Worm (Caenorhabditis elegans) whole organism, mixed stage, embryonic: ENCODE data around the gene srbc-24.

Experiments used
- hlh-1 ChIP-seq: fragments of 150-350 bp; optimal IDR thresholded peaks from 2 replicates; lab custom pipeline; 2014; ENCODE audit warnings: missing biosample characterization, missing genetic modification reagents, missing genetic modification characterization
- mab-5 ChIP-seq: fragments of 150-350 bp; optimal IDR thresholded peaks from 2 replicates; lab custom pipeline; 2014; ENCODE audit warnings: missing biosample characterization, missing genetic modification characterization
- mls-2 ChIP-seq: sonication (generic microtip); optimal IDR thresholded peaks from 2 replicates; lab custom pipeline; 2016; ENCODE audit warnings: mild to moderate bottlenecking, missing genetic modification characterization, moderate library complexity, missing compliant biosample characterization
- nhr-2 ChIP-seq: fragments of 150-350 bp; optimal IDR thresholded peaks from 2 replicates; lab custom pipeline; 2014; ENCODE audit warnings: missing biosample characterization, missing genetic modification characterization
- nhr-237 ChIP-seq: fragments of 150-350 bp; optimal IDR thresholded peaks from 2 replicates; lab custom pipeline; 2014; ENCODE audit warnings: missing biosample characterization, missing genetic modification characterization
- nhr-28 ChIP-seq: fragments of 150-350 bp; optimal IDR thresholded peaks from 2 replicates; lab custom pipeline; 2014; ENCODE audit warnings: missing biosample characterization, missing genetic modification characterization
- pha-4 ChIP-seq: fragments of 150-350 bp; optimal IDR thresholded peaks from 2 replicates; lab custom pipeline; 2018; ENCODE audit warnings: missing biosample characterization, missing genetic modification reagents, missing genetic modification characterization
- snpc-4 ChIP-seq: fragments of 150-350 bp; optimal IDR thresholded peaks from 2 replicates; lab custom pipeline; 2014; ENCODE audit warnings: missing biosample characterization, missing genetic modification characterization
- sptf-1 ChIP-seq: sonication (generic microtip); optimal IDR thresholded peaks from 2 replicates; lab custom pipeline; 2017; ENCODE audit warnings: mild to moderate bottlenecking, missing genetic modification characterization, moderate library complexity, missing compliant biosample characterization
- unc-62 ChIP-seq: fragments of 150-350 bp; optimal IDR thresholded peaks from 2 replicates; lab custom pipeline; 2014; ENCODE audit warnings: missing biosample characterization, missing genetic modification reagents, missing genetic modification characterization
- ztf-11 ChIP-seq: fragments of 150-350 bp; optimal IDR thresholded peaks from 2 replicates; lab custom pipeline; 2014; ENCODE audit warnings: missing biosample characterization, missing genetic modification characterization

- TF ChIP-seq ztf-11 (tag; lab: Kevin White, UChicago) (no peak), nhr-237 (no peak), snpc-4 (tag; lab: Kevin White, UChicago) (no peak), pha-4 (no peak), unc-62 (GFP tag; lab: Kevin White, UChicago) (no peak), mls-2 (no peak), hlh-1 (tag; lab: Kevin White, UChicago) (no peak), nhr-2 (tag; lab: Kevin White, UChicago) (no peak), sptf-1 (tag; lab: Kevin White, UChicago) (no peak), mab-5 (tag; lab: Kevin White, UChicago) (no peak), nhr-28 (tag; lab: Kevin White, UChicago) (no peak)
Measured at ce11 chrV:2201240-2201639, 49.7 kb downstream of the srbc-24 start, which contains the start of gene cyp-32B1.
